Worm (Caenorhabditis elegans): ENCODE measurements around the gene sco-1.

ce11 chrII:4288111-4288510, 11.3 kb upstream of the sco-1 start, which contains the start of gene C01F1.6:
- TF ChIP-seq Y55F3AM.14 (GFP tag; optimal IDR thresholded peaks at IDR 0.05), result no peak
- TF ChIP-seq dmd-4 (tag; optimal IDR thresholded peaks at IDR 0.05), result no peak
- no peak for TF ChIP-seq ceh-16 (tag; optimal IDR thresholded peaks at IDR 0.05)
- TF ChIP-seq aly-2 (tag; optimal IDR thresholded peaks at IDR 0.05), result no peak
- TF ChIP-seq unc-62 (GFP tag; optimal IDR thresholded peaks at IDR 0.05), result no peak
- TF ChIP-seq elt-3 (tag; optimal IDR thresholded peaks at IDR 0.05), result no peak
- TF ChIP-seq lsy-2 (tag; optimal IDR thresholded peaks at IDR 0.05), result no peak
- TF ChIP-seq nhr-237 (tag; optimal IDR thresholded peaks at IDR 0.05), result no peak
- TF ChIP-seq elt-1 (tag; optimal IDR thresholded peaks at IDR 0.05), result no peak
- no peak for TF ChIP-seq ama-1 (optimal IDR thresholded peaks at IDR 0.05)
- no peak for TF ChIP-seq mdl-1 (tag; optimal IDR thresholded peaks at IDR 0.05)

Data from whole organism, L2 larva.